Comparison of ENCODE assay signal across 6 worm cellular contexts in genomic region chrX:16456659-16457058, ce11.
TF ChIP-seq lines count a peak whose summit lies in the region.

Gene nas-39 (plus strand): TSS chrX:16456927.

TF ChIP-seq in whole organism, L1 larva, 84 proteins besides CTCF, POLR2A, EP300 and RAD21:
- TF ChIP-seq elt-2 (tag; optimal IDR thresholded peaks at IDR 0.05; lab: Kevin White, UChicago): peak; percentile 69
- no peak for TF ChIP-seq ceh-90 (tag; optimal IDR thresholded peaks at IDR 0.05; lab: Kevin White, UChicago)
- TF ChIP-seq fkh-8 (tag; optimal IDR thresholded peaks at IDR 0.05; lab: Kevin White, UChicago): no peak

TF ChIP-seq in whole organism, L2 larva, 48 proteins besides CTCF, POLR2A, EP300 and RAD21:
- TF ChIP-seq mab-5 (tag; optimal IDR thresholded peaks at IDR 0.05; lab: Kevin White, UChicago): no peak
- TF ChIP-seq crh-2 (tag; optimal IDR thresholded peaks at IDR 0.05; lab: Kevin White, UChicago): peak; percentile 30
- TF ChIP-seq gmeb-1 (tag; optimal IDR thresholded peaks at IDR 0.05; lab: Kevin White, UChicago): peak; percentile 15
- no peak for TF ChIP-seq lin-13 (GFP tag; optimal IDR thresholded peaks at IDR 0.05; lab: Kevin White, UChicago)
- TF ChIP-seq ceh-16 (tag; optimal IDR thresholded peaks at IDR 0.05; lab: Kevin White, UChicago): no peak
- no peak for TF ChIP-seq blmp-1 (tag; optimal IDR thresholded peaks at IDR 0.05; lab: Kevin White, UChicago; ENCODE audit: insufficient read depth)
- peak; percentile 79 for TF ChIP-seq fos-1 (tag; optimal IDR thresholded peaks at IDR 0.05; lab: Kevin White, UChicago)
- peak; percentile 3 for TF ChIP-seq sma-9 (GFP tag; optimal IDR thresholded peaks at IDR 0.05; lab: Kevin White, UChicago)
- TF ChIP-seq sma-9 (tag; optimal IDR thresholded peaks at IDR 0.05; lab: Kevin White, UChicago): no peak

TF ChIP-seq in whole organism, L3 larva, 47 proteins besides CTCF, POLR2A, EP300 and RAD21:
- TF ChIP-seq pha-4 (tag; optimal IDR thresholded peaks at IDR 0.05; lab: Kevin White, UChicago): peak; percentile 12
- no peak for TF ChIP-seq elt-3 (tag; optimal IDR thresholded peaks at IDR 0.05; lab: Kevin White, UChicago)
- peak; percentile 88 for TF ChIP-seq elt-2 (tag; optimal IDR thresholded peaks at IDR 0.05; lab: Kevin White, UChicago)
- TF ChIP-seq pqm-1 (tag; optimal IDR thresholded peaks at IDR 0.05; lab: Kevin White, UChicago): peak; percentile 56
- TF ChIP-seq nhr-43 (tag; optimal IDR thresholded peaks at IDR 0.05; lab: Kevin White, UChicago; ENCODE audit: poor library complexity, severe bottlenecking): no peak
- no peak for TF ChIP-seq ceh-82 (tag; optimal IDR thresholded peaks at IDR 0.05; lab: Kevin White, UChicago)

TF ChIP-seq in whole organism, L4 larva, 104 proteins besides CTCF, POLR2A, EP300 and RAD21:
- TF ChIP-seq pqm-1 (tag; optimal IDR thresholded peaks at IDR 0.05; lab: Kevin White, UChicago): peak; percentile 95
- TF ChIP-seq dve-1 (tag; optimal IDR thresholded peaks at IDR 0.05; lab: Kevin White, UChicago; ENCODE audit: insufficient read depth): peak; percentile 55
- TF ChIP-seq php-3 (GFP tag; IDR thresholded peaks at IDR 0.05; lab: Robert Waterston, UW): peak; percentile 49; the same call in 1 of the 2 replicates
- peak; percentile 72 for TF ChIP-seq nhr-28 (tag; optimal IDR thresholded peaks at IDR 0.05; lab: Kevin White, UChicago)
- TF ChIP-seq dmd-6 (GFP tag; IDR thresholded peaks at IDR 0.05; lab: Robert Waterston, UW): peak; percentile 54; the same call in 1 of the 2 replicates
- no peak for TF ChIP-seq lin-1 (GFP tag; IDR thresholded peaks at IDR 0.05; lab: Robert Waterston, UW)
- no peak for TF ChIP-seq ceh-62 (tag; optimal IDR thresholded peaks at IDR 0.05; lab: Kevin White, UChicago)
- no peak for TF ChIP-seq daf-16 (GFP tag; optimal IDR thresholded peaks at IDR 0.05; lab: Kevin White, UChicago)
- peak; percentile 71 for TF ChIP-seq daf-16 (tag; optimal IDR thresholded peaks at IDR 0.05; lab: Kevin White, UChicago)
- TF ChIP-seq hlh-11 (tag; optimal IDR thresholded peaks at IDR 0.05; lab: Kevin White, UChicago): peak; percentile 46

TF ChIP-seq in whole organism, late embryonic, 69 proteins besides CTCF, POLR2A, EP300 and RAD21:
- TF ChIP-seq elt-2 (tag; optimal IDR thresholded peaks at IDR 0.05; lab: Kevin White, UChicago) (peak; percentile 74), ceh-31 (tag; optimal IDR thresholded peaks at IDR 0.05; lab: Kevin White, UChicago) (no peak)

TF ChIP-seq in whole organism, young adult, 124 proteins besides CTCF, POLR2A, EP300 and RAD21:
- peak; percentile 73 for TF ChIP-seq nhr-80 (tag; optimal IDR thresholded peaks at IDR 0.05; lab: Kevin White, UChicago)
- no peak for TF ChIP-seq dpff-1 (tag; optimal IDR thresholded peaks at IDR 0.05; lab: Kevin White, UChicago)
- TF ChIP-seq unc-130 (GFP tag; optimal IDR thresholded peaks at IDR 0.05; lab: Kevin White, UChicago): no peak
- no peak for TF ChIP-seq nfya-1 (tag; optimal IDR thresholded peaks at IDR 0.05; lab: Kevin White, UChicago; ENCODE audit: borderline replicate concordance, insufficient read depth)
- TF ChIP-seq F10E7.11 (tag; optimal IDR thresholded peaks at IDR 0.05; lab: Kevin White, UChicago): no peak
- 0 out of 2 replicates have a peak, but pooled peaks have one; percentile 7 for TF ChIP-seq dox-1 (GFP tag; IDR thresholded peaks at IDR 0.05; lab: Robert Waterston, UW)
